Worm (Caenorhabditis elegans) whole organism, L2 larva: ENCODE data around the gene pal-1.

ENCODE experiments used
- ceh-16 ChIP-seq: fragments of 150-350 bp; optimal IDR thresholded peaks from 2 replicates; lab custom pipeline; 2014; ENCODE audit warnings: missing biosample characterization, missing genetic modification characterization
- ceh-82 ChIP-seq: fragments of 150-350 bp; optimal IDR thresholded peaks from 2 replicates; lab custom pipeline; 2014; ENCODE audit warnings: missing biosample characterization, missing genetic modification characterization
- dmd-4 ChIP-seq: sonication (generic microtip); optimal IDR thresholded peaks from 2 replicates; lab custom pipeline; 2017; ENCODE audit warnings: missing biosample characterization, missing genetic modification characterization
- lin-39 ChIP-seq: fragments of 150-350 bp; optimal IDR thresholded peaks from 2 replicates; lab custom pipeline; 2014; ENCODE audit warnings: missing biosample characterization, missing genetic modification reagents, missing genetic modification characterization
- mbf-1 ChIP-seq: sonication (generic microtip); optimal IDR thresholded peaks from 2 replicates; lab custom pipeline; 2017; ENCODE audit warnings: missing biosample characterization, missing genetic modification characterization
- nhr-21 ChIP-seq: fragments of 150-350 bp; optimal IDR thresholded peaks from 2 replicates; lab custom pipeline; 2014; ENCODE audit warnings: missing biosample characterization, missing genetic modification characterization
- sma-9 ChIP-seq, 2 experiments: fragments of 150-350 bp in 1 of 2; sonication (generic microtip) in 1 of 2; optimal IDR thresholded peaks; 2 replicates each; lab custom pipeline; 2014 to 2016; ENCODE audit warnings: missing genetic modification characterization in 2 of 2, mild to moderate bottlenecking in 1 of 2, missing biosample characterization in 1 of 2, missing compliant biosample characterization in 1 of 2, missing genetic modification reagents in 1 of 2, moderate library complexity in 1 of 2
- unc-62 ChIP-seq: fragments of 150-350 bp; optimal IDR thresholded peaks from 2 replicates; lab custom pipeline; 2014; ENCODE audit warnings: missing biosample characterization, missing genetic modification reagents, missing genetic modification characterization
- zag-1 ChIP-seq: fragments of 150-350 bp; optimal IDR thresholded peaks from 2 replicates; lab custom pipeline; 2014; ENCODE audit warnings: missing biosample characterization, missing genetic modification characterization

The pal-1 gene

DNA sequence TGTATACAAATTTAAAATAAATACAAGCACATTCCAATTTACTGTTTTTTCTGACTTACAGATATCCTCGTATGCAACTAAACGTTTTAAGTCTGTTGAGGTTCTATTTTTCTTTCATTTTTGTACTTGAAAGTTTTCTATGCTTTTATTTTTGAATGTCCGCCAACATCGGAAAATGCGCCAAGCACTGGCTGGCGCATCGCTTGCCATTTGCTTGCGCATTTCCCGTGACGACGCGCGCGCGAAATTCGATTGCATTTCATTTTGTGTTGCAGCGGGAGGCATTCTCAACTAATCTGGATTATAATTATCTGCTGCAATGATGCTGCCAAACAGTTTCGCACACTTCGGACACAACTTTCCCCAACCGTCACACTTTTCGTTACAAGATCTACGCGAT is 52.4 kb downstream of the pal-1 start, which contains the start of gene fbxl-2 (continued):
- TF ChIP-seq sma-9 (GFP tag; optimal IDR thresholded peaks at IDR 0.05; lab: Kevin White, UChicago) (peak; percentile 96), sma-9 (tag; optimal IDR thresholded peaks at IDR 0.05; lab: Kevin White, UChicago) (no peak), mbf-1 (tag; lab: Kevin White, UChicago) (no peak), dmd-4 (tag; lab: Kevin White, UChicago) (no peak), nhr-21 (tag; lab: Kevin White, UChicago) (peak; percentile 95), ceh-82 (tag; lab: Kevin White, UChicago) (peak; percentile 88), lin-39 (tag; lab: Kevin White, UChicago) (no peak), zag-1 (tag; lab: Kevin White, UChicago) (peak; percentile 87), ceh-16 (tag; lab: Kevin White, UChicago) (peak; percentile 89), unc-62 (GFP tag; lab: Kevin White, UChicago) (peak; percentile 42)
